Fruit fly (Drosophila melanogaster): Measurements from ENCODE around the gene Pus1.

The Pus1 gene

DNA sequence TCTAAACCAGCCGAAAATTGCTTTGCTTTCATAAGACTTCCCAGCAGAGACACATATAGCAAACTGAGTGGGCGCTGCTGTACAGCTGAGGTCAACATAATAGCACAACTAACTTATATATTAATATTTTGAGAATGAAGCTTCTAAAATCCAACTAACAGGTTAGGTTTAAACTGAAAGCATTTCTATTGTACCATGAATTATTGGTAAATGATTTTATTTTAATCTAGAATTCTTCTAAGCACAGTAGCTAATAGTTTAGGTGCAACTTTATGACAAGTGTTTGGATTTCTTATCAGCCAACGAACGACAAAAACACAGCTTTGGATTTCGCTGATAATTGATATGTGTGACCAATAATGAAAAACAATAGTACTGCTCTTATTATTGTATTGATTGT lies 37.4 kb downstream of the Pus1 start (continued):
- TF ChIP-seq chinmo (GFP tag; IDR thresholded peaks at IDR 0.05; ENCODE audit: partially characterized antibody) (no peak), ems (GFP tag; optimal IDR thresholded peaks at IDR 0.05) (peak; percentile 57), CG17829 (tag; optimal IDR thresholded peaks at IDR 0.05) (peak; percentile 62), CG42726 (GFP tag; IDR thresholded peaks at IDR 0.05; ENCODE audit: partially characterized antibody) (no peak), insv (GFP tag; optimal IDR thresholded peaks at IDR 0.05) (no peak), CG12769 (tag; optimal IDR thresholded peaks at IDR 0.05) (no peak), Mad (GFP tag; optimal IDR thresholded peaks at IDR 0.05) (no peak), CG13775 (GFP tag; optimal IDR thresholded peaks at IDR 0.05) (no peak), Sin3A (optimal IDR thresholded peaks at IDR 0.05) (no peak), stwl (tag; optimal IDR thresholded peaks at IDR 0.05) (no peak), CG17568 (GFP tag; optimal IDR thresholded peaks at IDR 0.05) (no peak), CG15601 (tag; optimal IDR thresholded peaks at IDR 0.05) (no peak), HLHmδ (GFP tag; optimal IDR thresholded peaks at IDR 0.05) (no peak), slp2 (GFP tag; optimal IDR thresholded peaks at IDR 0.05) (no peak), klu (GFP tag; IDR thresholded peaks at IDR 0.05) (peak; percentile 34; the same call in 1 of the 2 replicates), CG10366 (GFP tag; IDR thresholded peaks at IDR 0.05) (no peak), NC2α (GFP tag; optimal IDR thresholded peaks at IDR 0.05) (no peak), tna (GFP tag; IDR thresholded peaks at IDR 0.05; ENCODE audit: partially characterized antibody) (no peak), mld (GFP tag; IDR thresholded peaks at IDR 0.05; ENCODE audit: partially characterized antibody) (no peak), CG17385 (GFP tag; optimal IDR thresholded peaks at IDR 0.05) (no peak), Asciz (GFP tag; optimal IDR thresholded peaks at IDR 0.05) (peak; percentile 34), CG33213 (GFP tag; optimal IDR thresholded peaks at IDR 0.05) (no peak), NFAT (GFP tag; IDR thresholded peaks at IDR 0.05) (peak; percentile 46; the same call in 1 of the 2 replicates), Sox102F (GFP tag; optimal IDR thresholded peaks at IDR 0.05) (no peak), peb (GFP tag; IDR thresholded peaks at IDR 0.05) (no peak), Adf1 (GFP tag; IDR thresholded peaks at IDR 0.05) (no peak), inv (GFP tag; IDR thresholded peaks at IDR 0.05; ENCODE audit: partially characterized antibody) (no peak), CG8089 (GFP tag; optimal IDR thresholded peaks at IDR 0.05) (no peak), Camta (GFP tag; optimal IDR thresholded peaks at IDR 0.05) (no peak), salm (tag; optimal IDR thresholded peaks at IDR 0.05) (no peak), CG4424 (GFP tag; optimal IDR thresholded peaks at IDR 0.05) (peak; percentile 47), CG31365 (tag; optimal IDR thresholded peaks at IDR 0.05) (peak; percentile 40), CG4730 (GFP tag; IDR thresholded peaks at IDR 0.05) (peak; percentile 51), CG1832 (GFP tag; optimal IDR thresholded peaks at IDR 0.05) (no peak), dmrt11E (tag; optimal IDR thresholded peaks at IDR 0.05) (no peak), sens-2 (GFP tag; IDR thresholded peaks at IDR 0.05) (peak; percentile 7; the same call in 1 of the 2 replicates), sim (GFP tag; IDR thresholded peaks at IDR 0.05) (no peak), cad (GFP tag; optimal IDR thresholded peaks at IDR 0.05) (no peak), nerfin-1 (tag; optimal IDR thresholded peaks at IDR 0.05) (no peak), CG7357 (GFP tag; IDR thresholded peaks at IDR 0.05) (no peak), Xbp1 (GFP tag; optimal IDR thresholded peaks at IDR 0.05) (no peak), CG12104 (GFP tag; optimal IDR thresholded peaks at IDR 0.05) (no peak), bcd (GFP tag; optimal IDR thresholded peaks at IDR 0.05) (peak; percentile 68), emc (GFP tag; optimal IDR thresholded peaks at IDR 0.05) (peak; percentile 35), CG10274 (GFP tag; optimal IDR thresholded peaks at IDR 0.05) (peak; percentile 25), CG18262 (tag; optimal IDR thresholded peaks at IDR 0.05) (peak; percentile 67), kni (GFP tag; optimal IDR thresholded peaks at IDR 0.05) (no peak), Dip2 (GFP tag; IDR thresholded peaks at IDR 0.05) (no peak), Ets65A (GFP tag) (peak; percentile 76), Xrp1 (GFP tag; IDR thresholded peaks at IDR 0.05) (peak; percentile 60), cg (GFP tag; optimal IDR thresholded peaks at IDR 0.05) (no peak), CG32772 (GFP tag; IDR thresholded peaks at IDR 0.05) (peak; percentile 38; the same call in 1 of the 2 replicates)

All from whole organism, embryonic.